Fruit fly (Drosophila melanogaster): ENCODE data around the gene CG7886.

Gene CG7886

DNA sequence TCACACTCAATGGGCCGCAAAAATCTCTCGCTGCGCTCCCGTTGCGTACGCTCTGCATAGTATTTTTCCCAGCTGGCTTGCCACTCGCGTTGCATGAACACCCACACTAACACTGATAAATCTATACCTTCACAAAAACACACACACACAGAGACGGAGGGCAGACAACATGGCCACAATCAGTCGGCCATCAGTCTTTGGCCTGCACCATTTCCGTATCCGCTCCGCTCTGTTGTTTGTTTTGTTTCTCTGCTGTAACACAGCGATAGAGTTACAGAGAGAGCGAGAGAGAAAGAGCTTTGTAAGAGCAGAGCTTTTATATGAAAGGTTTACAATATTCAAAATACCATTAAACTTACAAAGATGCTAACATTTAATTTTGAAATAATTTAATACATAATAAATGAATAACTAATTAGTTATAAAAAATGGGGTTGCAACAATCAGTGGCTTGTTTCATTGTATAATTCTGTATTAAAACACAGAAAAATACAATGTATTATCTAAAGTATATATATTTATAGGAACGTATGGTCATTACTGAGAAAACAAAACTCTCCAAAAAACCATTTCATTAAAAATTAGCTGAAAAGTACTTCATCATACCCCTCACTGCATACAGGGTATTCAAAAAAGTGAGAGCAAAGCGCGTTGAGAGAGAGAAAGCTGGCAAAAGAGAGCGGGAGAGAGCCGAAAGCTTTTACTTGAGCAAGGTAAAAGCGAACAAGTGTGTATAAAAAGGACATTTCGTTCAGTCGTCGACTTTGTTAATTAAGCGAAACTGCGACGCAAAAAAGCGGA, 33.3 kb downstream of the CG7886 start, which contains the start of gene CG14853:
CG14853 (plus strand) TSS at position 751 of the 801 bp plus-strand sequence.
- TF ChIP-seq psq (optimal IDR thresholded peaks at IDR 0.05) (no peak), ttk (optimal IDR thresholded peaks at IDR 0.05) (no peak), Sin3A (optimal IDR thresholded peaks at IDR 0.05) (no peak), insv (optimal IDR thresholded peaks at IDR 0.05) (no peak), Myc (optimal IDR thresholded peaks at IDR 0.05) (no peak), h (optimal IDR thresholded peaks at IDR 0.05) (no peak)

DNA sequence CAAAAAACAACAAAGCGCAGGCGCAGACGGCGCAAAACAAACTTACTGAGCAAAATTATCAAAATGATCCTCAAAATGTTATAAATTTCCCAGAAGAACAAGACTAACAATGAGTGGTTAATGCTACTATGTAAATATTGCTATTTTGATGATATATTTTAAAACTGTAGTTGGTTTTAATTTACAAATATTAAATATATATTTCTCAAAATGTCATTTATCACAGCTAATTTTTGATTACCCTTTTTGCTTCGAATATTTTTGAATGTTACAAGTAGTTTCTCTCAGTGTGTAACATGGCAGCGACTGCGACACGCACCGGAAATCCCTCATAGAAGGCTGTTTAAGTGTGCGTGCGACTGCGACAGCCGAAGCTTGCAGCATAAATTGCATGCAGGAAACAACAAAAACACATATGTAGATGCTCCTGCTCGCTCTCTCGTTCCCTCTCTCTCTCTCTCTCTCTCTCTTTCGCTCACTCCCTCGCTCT, 44.4 kb downstream of the CG7886 start:
- TF ChIP-seq psq (optimal IDR thresholded peaks at IDR 0.05) = no peak

DNA sequence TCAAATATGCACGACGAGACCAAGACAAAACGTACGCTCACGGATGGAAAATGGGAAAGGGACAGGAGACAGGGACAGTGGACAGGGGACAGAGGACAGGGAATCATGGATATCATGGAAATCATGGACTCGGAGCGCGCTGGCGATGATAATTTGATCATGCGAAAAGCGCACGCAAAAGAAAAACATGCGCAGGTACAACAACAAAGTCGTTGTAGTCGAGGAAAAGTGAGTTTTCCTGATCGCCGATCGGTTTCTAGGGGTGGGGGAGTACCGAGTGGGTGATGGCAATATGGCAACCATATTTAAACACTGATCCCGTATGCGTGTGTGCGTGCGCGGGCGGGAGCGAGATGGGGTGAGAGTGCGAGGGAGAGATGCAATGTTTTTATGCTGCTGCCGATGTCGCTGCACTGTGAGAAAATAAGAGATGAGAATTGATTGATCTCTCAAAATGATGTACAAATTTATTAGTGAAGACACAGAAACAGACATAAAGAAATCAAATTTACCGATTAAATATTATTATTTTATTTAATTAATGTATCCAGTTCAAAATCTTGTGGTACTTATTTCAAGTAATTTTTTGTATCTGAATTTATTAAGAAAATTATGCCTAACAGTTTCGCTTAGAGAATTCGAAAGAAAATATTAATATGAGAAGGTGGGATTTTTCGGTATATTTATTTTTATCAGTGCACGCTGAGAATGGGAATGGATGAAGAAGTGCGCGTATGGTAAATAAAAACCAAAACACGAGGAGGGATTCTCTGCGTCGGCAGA, 51.4 kb downstream of the CG7886 start:
- TF ChIP-seq Sin3A (optimal IDR thresholded peaks at IDR 0.05) (no peak), insv (optimal IDR thresholded peaks at IDR 0.05) (no peak), Myc (optimal IDR thresholded peaks at IDR 0.05) (no peak), psq (optimal IDR thresholded peaks at IDR 0.05) (no peak), h (optimal IDR thresholded peaks at IDR 0.05) (no peak), ttk (optimal IDR thresholded peaks at IDR 0.05) (no peak)

DNA sequence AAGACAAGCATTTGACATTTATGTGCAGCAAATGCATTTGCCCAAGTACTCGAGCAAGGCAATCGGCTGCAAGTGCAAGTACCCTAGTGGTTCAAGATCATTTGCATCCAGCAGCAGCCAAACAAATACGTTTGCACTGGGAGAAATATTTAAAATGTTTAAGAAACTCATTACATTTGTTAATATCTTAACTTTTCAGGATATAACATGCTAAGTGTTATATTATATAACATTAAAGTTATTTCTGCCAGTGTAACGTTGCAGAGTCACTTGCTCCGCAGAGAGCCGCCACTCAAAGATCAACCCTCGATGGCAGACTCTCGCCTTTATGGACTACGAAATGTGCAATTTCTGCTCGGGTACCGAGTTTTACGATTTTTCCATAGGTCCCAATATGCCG, 52.9 kb downstream of the CG7886 start:
- no peak for TF ChIP-seq insv (optimal IDR thresholded peaks at IDR 0.05)
- TF ChIP-seq h (optimal IDR thresholded peaks at IDR 0.05) = no peak
- TF ChIP-seq Sin3A (optimal IDR thresholded peaks at IDR 0.05) = no peak
- TF ChIP-seq psq (optimal IDR thresholded peaks at IDR 0.05) = no peak
- no peak for TF ChIP-seq Myc (optimal IDR thresholded peaks at IDR 0.05)
- TF ChIP-seq ttk (optimal IDR thresholded peaks at IDR 0.05) = no peak

DNA sequence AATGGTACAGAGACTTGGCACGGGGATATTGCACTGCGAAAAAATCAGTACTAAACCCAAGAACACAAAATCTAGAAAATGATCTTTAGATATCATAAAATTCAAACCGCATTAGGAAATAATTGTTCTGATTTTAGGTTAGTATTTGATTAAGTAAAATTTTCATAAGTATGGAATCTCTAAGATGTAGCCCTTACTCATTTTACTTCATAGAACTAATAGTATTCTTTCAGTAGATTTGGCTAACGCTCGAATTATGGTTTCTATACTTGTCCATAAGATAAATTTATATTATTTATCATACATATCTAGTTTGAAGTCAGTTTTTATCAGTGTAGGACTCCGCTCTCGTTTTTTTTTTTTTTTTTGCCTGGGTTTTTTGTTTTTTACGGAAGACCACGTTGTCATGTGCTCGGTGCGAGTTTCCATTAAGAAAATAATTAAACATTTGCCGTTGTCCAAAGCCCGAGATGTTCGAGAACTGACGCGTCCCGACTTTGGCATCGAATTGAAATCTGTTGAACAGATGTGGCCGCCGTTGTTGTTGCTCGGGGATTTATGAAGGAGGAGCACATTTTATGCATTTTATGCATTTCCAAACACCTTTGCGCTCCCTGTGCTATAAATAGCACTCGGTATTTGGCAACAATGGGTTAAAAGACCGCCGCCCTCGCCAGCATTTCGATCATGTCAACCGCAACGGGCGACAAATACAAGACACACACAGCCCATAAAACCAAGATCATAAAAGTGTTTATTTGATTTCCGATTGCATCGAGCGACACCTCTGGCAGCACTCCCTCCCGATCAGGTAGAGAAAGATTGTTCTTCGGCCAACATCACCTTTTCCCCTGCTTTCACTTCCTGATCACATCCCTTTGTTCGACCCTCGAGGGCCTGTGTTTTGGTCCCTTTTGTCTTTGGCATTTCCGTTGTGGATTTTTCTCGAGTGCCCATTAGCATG, 55.6 kb downstream of the CG7886 start:
- TF ChIP-seq Myc (optimal IDR thresholded peaks at IDR 0.05) = no peak
- no peak for TF ChIP-seq h (optimal IDR thresholded peaks at IDR 0.05)
- no peak for TF ChIP-seq insv (optimal IDR thresholded peaks at IDR 0.05)
- TF ChIP-seq Sin3A (optimal IDR thresholded peaks at IDR 0.05) = no peak
- TF ChIP-seq psq (optimal IDR thresholded peaks at IDR 0.05) = no peak
- TF ChIP-seq ttk (optimal IDR thresholded peaks at IDR 0.05) = no peak

DNA sequence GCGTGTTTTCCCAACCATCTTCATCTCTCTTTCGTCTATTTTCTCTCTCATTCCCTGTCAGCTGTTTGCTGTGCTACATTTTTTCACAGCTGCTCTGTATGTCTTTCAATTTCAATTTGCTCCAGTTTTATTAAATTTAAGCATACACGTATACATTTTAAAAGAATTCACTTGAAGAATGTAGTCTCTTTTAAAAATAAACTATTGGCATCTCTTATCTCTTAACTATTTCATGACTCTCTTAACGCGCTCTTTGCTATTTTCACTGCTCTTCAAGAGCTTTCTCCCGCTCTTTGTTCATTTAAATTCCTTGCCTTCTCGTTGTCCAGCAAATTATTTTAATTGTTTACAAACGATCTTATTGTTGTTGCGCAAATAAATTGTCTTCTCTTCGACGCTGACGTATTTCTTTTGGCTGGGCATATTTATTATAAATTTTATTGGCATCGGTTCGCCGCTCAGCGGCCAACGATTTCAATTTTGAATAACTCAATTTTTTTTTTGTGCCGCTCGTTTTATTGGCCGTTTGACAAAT, 62.3 kb downstream of the CG7886 start:
- TF ChIP-seq h (optimal IDR thresholded peaks at IDR 0.05) (no peak), psq (optimal IDR thresholded peaks at IDR 0.05) (no peak), ttk (optimal IDR thresholded peaks at IDR 0.05) (no peak), Sin3A (optimal IDR thresholded peaks at IDR 0.05) (no peak), insv (optimal IDR thresholded peaks at IDR 0.05) (no peak), Myc (optimal IDR thresholded peaks at IDR 0.05) (no peak)

DNA sequence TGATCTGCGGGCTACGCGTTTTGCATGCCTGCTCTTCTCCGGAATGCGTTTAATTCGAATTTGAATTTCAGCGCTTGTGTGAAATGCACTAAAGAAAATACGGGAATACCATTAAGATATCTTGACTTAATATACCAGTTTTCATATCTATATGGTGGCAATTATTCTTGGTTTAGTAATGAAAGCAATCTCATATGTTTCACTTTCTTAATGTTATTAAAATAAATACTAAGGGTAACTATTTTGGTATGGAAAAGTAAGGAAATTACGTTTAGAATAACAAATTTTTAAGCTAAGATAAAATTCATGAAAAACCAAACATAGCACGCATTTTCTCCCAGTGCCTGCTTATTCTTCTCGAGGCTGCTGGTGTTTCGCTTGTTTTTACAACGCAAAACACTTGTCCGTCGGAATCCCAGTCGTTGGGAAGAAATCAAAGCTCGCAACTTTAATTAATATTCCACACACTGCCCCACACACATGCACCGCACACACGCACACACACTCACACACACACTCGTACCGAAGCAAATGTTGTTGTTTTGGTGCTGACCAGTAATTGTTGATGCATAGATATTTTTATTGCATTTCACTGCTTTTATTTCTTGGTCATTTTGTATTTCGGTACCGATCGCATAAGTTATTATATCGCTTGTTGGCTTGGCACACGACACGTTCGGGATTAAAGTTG, 64.4 kb downstream of the CG7886 start:
- TF ChIP-seq insv (optimal IDR thresholded peaks at IDR 0.05) (no peak), Myc (optimal IDR thresholded peaks at IDR 0.05) (no peak), ttk (optimal IDR thresholded peaks at IDR 0.05) (no peak), psq (optimal IDR thresholded peaks at IDR 0.05) (no peak), h (optimal IDR thresholded peaks at IDR 0.05) (no peak), Sin3A (optimal IDR thresholded peaks at IDR 0.05) (no peak)

DNA sequence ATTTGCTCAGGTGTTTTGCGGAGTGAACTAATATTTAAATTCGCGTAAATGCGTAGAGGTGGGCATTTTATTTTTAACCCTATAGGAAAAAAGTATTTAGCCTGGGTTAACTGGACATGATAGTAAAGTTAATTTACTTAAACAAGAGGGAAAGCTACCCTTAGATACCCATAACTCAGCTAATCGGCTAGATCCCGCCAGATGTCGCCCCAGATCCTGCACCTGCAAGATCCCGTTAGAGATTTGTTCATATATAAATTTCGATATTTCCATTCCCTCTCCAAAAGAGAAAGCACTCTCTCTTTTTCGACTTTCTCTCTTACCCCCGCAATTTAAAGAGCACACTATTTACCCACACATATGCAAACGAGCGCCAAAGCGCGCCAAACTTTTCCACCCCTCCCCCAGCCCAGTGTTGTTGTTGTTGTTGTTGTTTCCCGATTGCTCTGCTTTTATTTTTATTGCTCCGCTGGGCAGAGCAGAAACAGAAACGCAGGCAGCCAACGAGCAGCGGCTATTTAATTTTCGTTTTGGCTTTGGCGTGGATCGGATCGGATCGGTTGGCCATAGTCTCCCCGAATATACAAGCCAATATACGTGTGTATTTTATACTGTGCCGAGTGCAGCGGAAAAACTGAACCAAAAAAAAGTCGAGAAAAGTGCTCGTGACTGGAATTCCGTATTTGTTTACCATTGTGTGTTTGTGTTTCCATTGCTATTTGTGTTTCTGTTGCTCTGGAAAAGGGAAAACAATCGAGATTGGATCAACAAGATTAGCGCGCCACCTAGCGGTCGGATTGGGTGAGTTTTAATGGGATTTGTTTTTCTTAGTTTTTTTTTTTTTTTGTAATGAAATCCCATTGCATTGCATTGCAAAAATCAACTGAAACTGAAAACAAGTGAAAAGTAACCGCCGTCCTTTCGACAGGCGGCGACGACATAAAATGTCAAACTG, 65.4 kb downstream of the CG7886 start, which contains the start of gene stumps:
stumps (plus strand) TSS at position 526 of the 955 bp plus-strand sequence.
- TF ChIP-seq psq (optimal IDR thresholded peaks at IDR 0.05) = no peak
- no peak for TF ChIP-seq h (optimal IDR thresholded peaks at IDR 0.05)
- TF ChIP-seq Sin3A (optimal IDR thresholded peaks at IDR 0.05) = no peak
- no peak for TF ChIP-seq ttk (optimal IDR thresholded peaks at IDR 0.05)
- TF ChIP-seq insv (optimal IDR thresholded peaks at IDR 0.05) = no peak
- TF ChIP-seq Myc (optimal IDR thresholded peaks at IDR 0.05) = no peak
